Fruit fly (Drosophila melanogaster): Measurements from ENCODE around the gene CG5984.

CG5984 gene

dm6 chr3R:27253136-27253920 is 5.5 kb upstream of the CG5984 start, which contains the start of gene pll (continued):
- TF ChIP-seq CG4424 (GFP tag; optimal IDR thresholded peaks at IDR 0.05), result peak; percentile 67
- TF ChIP-seq CG33557 (GFP tag; optimal IDR thresholded peaks at IDR 0.05), result peak; percentile 40
- peak; percentile 41 for TF ChIP-seq CG10462 (GFP tag; optimal IDR thresholded peaks at IDR 0.05)
- no peak for TF ChIP-seq jigr1 (GFP tag; IDR thresholded peaks at IDR 0.05)
- peak; percentile 86 for TF ChIP-seq Chrac-16 (GFP tag; optimal IDR thresholded peaks at IDR 0.05)
- no peak for TF ChIP-seq CG1529 (GFP tag; optimal IDR thresholded peaks at IDR 0.05)
- peak; percentile 93 for TF ChIP-seq trem (tag; optimal IDR thresholded peaks at IDR 0.05)
- peak; percentile 84 for TF ChIP-seq Awh (GFP tag; IDR thresholded peaks at IDR 0.05)
- no peak for TF ChIP-seq CG2875 (GFP tag; optimal IDR thresholded peaks at IDR 0.05)
- TF ChIP-seq CG14860 (GFP tag; IDR thresholded peaks at IDR 0.05; ENCODE audit: partially characterized antibody), result no peak
- TF ChIP-seq Drgx (GFP tag; IDR thresholded peaks at IDR 0.05), result peak; percentile 90
- TF ChIP-seq Lpt (GFP tag; optimal IDR thresholded peaks at IDR 0.05), result no peak
- TF ChIP-seq Fer3 (tag; optimal IDR thresholded peaks at IDR 0.05), result peak; percentile 87
- no peak for TF ChIP-seq grn (GFP tag; optimal IDR thresholded peaks at IDR 0.05)
- peak; percentile 88 for TF ChIP-seq Gug (GFP tag; IDR thresholded peaks at IDR 0.05)
- TF ChIP-seq CG6813 (GFP tag; optimal IDR thresholded peaks at IDR 0.05), result peak; percentile 39
- TF ChIP-seq Eip74EF (GFP tag; optimal IDR thresholded peaks at IDR 0.05), result no peak
- no peak for TF ChIP-seq sima (GFP tag; optimal IDR thresholded peaks at IDR 0.05)
- peak; percentile 64 for TF ChIP-seq CG16815 (GFP tag; optimal IDR thresholded peaks at IDR 0.05)
- TF ChIP-seq stwl (tag; optimal IDR thresholded peaks at IDR 0.05), result peak; percentile 62
- peak; percentile 29 for TF ChIP-seq CG3163 (GFP tag; optimal IDR thresholded peaks at IDR 0.05)
- peak; percentile 72 for TF ChIP-seq Fer1 (GFP tag; optimal IDR thresholded peaks at IDR 0.05)
- TF ChIP-seq HLH54F (GFP tag; optimal IDR thresholded peaks at IDR 0.05), result peak; percentile 68
- TF ChIP-seq ash1 (GFP tag; optimal IDR thresholded peaks at IDR 0.05), result no peak
- no peak for TF ChIP-seq pita (GFP tag; optimal IDR thresholded peaks at IDR 0.05)
- TF ChIP-seq fd96Cb (tag; optimal IDR thresholded peaks at IDR 0.05), result peak; percentile 75
- TF ChIP-seq ac (GFP tag; optimal IDR thresholded peaks at IDR 0.05), result no peak
- peak; percentile 32 for TF ChIP-seq Antp (GFP tag; optimal IDR thresholded peaks at IDR 0.05)
- TF ChIP-seq CG10979 (tag; optimal IDR thresholded peaks at IDR 0.05), result peak; percentile 71
- TF ChIP-seq Dref (GFP tag; IDR thresholded peaks at IDR 0.05), result peak; percentile 37; the same call in 1 of the 2 replicates
- TF ChIP-seq gsb-n (tag; optimal IDR thresholded peaks at IDR 0.05), result peak; percentile 83
- peak; percentile 74 for TF ChIP-seq CG18262 (tag; optimal IDR thresholded peaks at IDR 0.05)
- peak; percentile 46; the same call in 1 of the 2 replicates for TF ChIP-seq Ravus (GFP tag; IDR thresholded peaks at IDR 0.05)
- TF ChIP-seq GATAe (GFP tag; conservative IDR thresholded peaks at IDR 0.05), result peak; percentile 65; the same call in 1 of the 2 replicates
- peak; percentile 10 for TF ChIP-seq Mes4 (GFP tag; optimal IDR thresholded peaks at IDR 0.05)
- peak; percentile 43 for TF ChIP-seq Myb (GFP tag; optimal IDR thresholded peaks at IDR 0.05)
- TF ChIP-seq CG10431 (GFP tag; optimal IDR thresholded peaks at IDR 0.05), result no peak
- TF ChIP-seq ci (GFP tag; IDR thresholded peaks at IDR 0.05), result peak; percentile 91
- TF ChIP-seq CG18619 (GFP tag; optimal IDR thresholded peaks at IDR 0.05), result peak; percentile 68
- TF ChIP-seq CG11247 (GFP tag; IDR thresholded peaks at IDR 0.05), result peak; percentile 90
- no peak for TF ChIP-seq tap (tag; optimal IDR thresholded peaks at IDR 0.05)
- no peak for TF ChIP-seq Usf (GFP tag; optimal IDR thresholded peaks at IDR 0.05)
- TF ChIP-seq CG14014 (GFP tag; IDR thresholded peaks at IDR 0.05), result peak; percentile 85
- TF ChIP-seq Rx (GFP tag; IDR thresholded peaks at IDR 0.05), result peak; percentile 83
- no peak for TF ChIP-seq CG8359 (GFP tag; optimal IDR thresholded peaks at IDR 0.05; ENCODE audit: borderline replicate concordance)
- peak; percentile 49; the same call in 1 of the 2 replicates for TF ChIP-seq bowl (GFP tag; IDR thresholded peaks at IDR 0.05)
- TF ChIP-seq CG9727 (GFP tag; optimal IDR thresholded peaks at IDR 0.05), result peak; percentile 82
- TF ChIP-seq CG12299 (tag; optimal IDR thresholded peaks at IDR 0.05), result peak; percentile 77
- peak; percentile 70 to 77 for TF ChIP-seq Hr51 (GFP tag; optimal IDR thresholded peaks at IDR 0.05)
